Worm (Caenorhabditis elegans): ENCODE measurements around the gene cylc-1.

DNA sequence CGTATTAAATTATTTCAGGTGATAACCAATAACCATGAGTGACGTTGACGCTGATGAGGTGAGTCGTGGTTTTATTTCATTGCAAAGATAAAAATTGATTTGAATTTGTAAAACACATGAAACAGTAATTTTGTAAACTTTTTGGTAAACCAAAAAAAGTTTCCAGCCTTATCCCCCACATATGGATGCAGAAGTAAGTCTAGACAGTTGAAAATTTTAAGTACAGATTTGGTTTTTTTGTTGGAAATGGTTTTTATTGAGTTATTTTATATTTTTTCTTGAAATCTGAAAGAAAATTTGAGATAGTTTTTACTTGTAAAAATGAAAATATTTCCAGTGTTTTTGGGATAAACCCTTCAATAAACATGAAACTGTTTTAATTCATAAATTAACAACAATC, 21.0 kb downstream of the cylc-1 start, which contains the start of gene tni-4:
- TF ChIP-seq unc-62 (GFP tag; optimal IDR thresholded peaks at IDR 0.05) = no peak
- no peak for TF ChIP-seq nhr-76 (tag; optimal IDR thresholded peaks at IDR 0.05)
- TF ChIP-seq nfya-1 (tag; optimal IDR thresholded peaks at IDR 0.05; ENCODE audit: insufficient read depth) = no peak
- no peak for TF ChIP-seq fos-1 (tag; optimal IDR thresholded peaks at IDR 0.05)
- no peak for TF ChIP-seq nhr-77 (tag; optimal IDR thresholded peaks at IDR 0.05)

All from whole organism, L3 larva.